Fruit fly (Drosophila melanogaster) whole organism, wandering third instar larva: ENCODE data around the gene CG7519.

Experiments used
- Abd-B ChIP-seq: fragments of >200 bp; optimal IDR thresholded peaks from 2 replicates; lab custom pipeline; 2017; ENCODE audit warnings: missing biosample characterization, missing genetic modification characterization
- CG32264 ChIP-seq: fragments of 200-800 bp; sonication (Bioruptor generic); optimal IDR thresholded peaks from 2 replicates; lab custom pipeline; 2016; ENCODE audit warnings: missing biosample characterization, missing genetic modification characterization
- CG9705 ChIP-seq: fragments of 200-800 bp; sonication (Bioruptor generic); optimal IDR thresholded peaks from 2 replicates; lab custom pipeline; 2018; ENCODE audit warnings: missing biosample characterization, mild to moderate bottlenecking, missing genetic modification characterization
- CrebA ChIP-seq: fragments of 200-800 bp; sonication (Bioruptor generic); optimal IDR thresholded peaks from 2 replicates; lab custom pipeline; 2016; ENCODE audit warnings: missing biosample characterization, mild to moderate bottlenecking, missing genetic modification characterization, borderline replicate concordance
- Dfd ChIP-seq: fragments of >200 bp; optimal IDR thresholded peaks from 2 replicates; lab custom pipeline; 2017; ENCODE audit warnings: missing biosample characterization, missing genetic modification characterization
- Dif ChIP-seq: fragments of 200-275, 200-300 bp; sonication (Bioruptor generic); optimal IDR thresholded peaks from 2 replicates; lab custom pipeline; 2018; ENCODE audit warnings: missing biosample characterization, missing genetic modification characterization; ENCODE audit not compliant: partially characterized antibody
- GATAd ChIP-seq: sonication (Bioruptor generic); optimal IDR thresholded peaks from 2 replicates; lab custom pipeline; 2016; ENCODE audit warnings: missing biosample characterization, missing genetic modification characterization
- HLH106 ChIP-seq: fragments of 200-800 bp; optimal IDR thresholded peaks from 3 replicates; lab custom pipeline; 2019; ENCODE audit warnings: missing biosample characterization, mild to moderate bottlenecking, missing genetic modification characterization, moderate library complexity
- Hnf4 ChIP-seq: fragments of 200-800 bp; sonication (Bioruptor generic); optimal IDR thresholded peaks from 2 replicates; lab custom pipeline; 2016; ENCODE audit warnings: missing biosample characterization, mild to moderate bottlenecking, missing genetic modification characterization
- Hr78 ChIP-seq: fragments of >200 bp; optimal IDR thresholded peaks from 2 replicates; lab custom pipeline; 2017; ENCODE audit warnings: missing biosample characterization, missing genetic modification characterization
- Hr83 ChIP-seq: fragments of 200-300 bp; sonication (Bioruptor generic); optimal IDR thresholded peaks from 2 replicates; lab custom pipeline; 2016; ENCODE audit warnings: missing biosample characterization, mild to moderate bottlenecking, missing genetic modification characterization, moderate library complexity; ENCODE audit not compliant: poor library complexity, severe bottlenecking
- Jra ChIP-seq: sonication (Bioruptor generic); optimal IDR thresholded peaks from 2 replicates; lab custom pipeline; 2016; ENCODE audit warnings: missing biosample characterization, missing genetic modification characterization
- Mio ChIP-seq: sonication (Bioruptor generic); optimal IDR thresholded peaks from 2 replicates; lab custom pipeline; 2016; ENCODE audit warnings: missing biosample characterization, missing genetic modification characterization
- Myc ChIP-seq: fragments of >200 bp; optimal IDR thresholded peaks from 2 replicates; lab custom pipeline; 2017
- N ChIP-seq: fragments of >200 bp; optimal IDR thresholded peaks from 2 replicates; lab custom pipeline; 2018; ENCODE audit warnings: missing biosample characterization, missing external identifiers, missing genetic modification characterization
- OdsH ChIP-seq: fragments of 200-800 bp; sonication (Bioruptor generic); optimal IDR thresholded peaks from 2 replicates; lab custom pipeline; 2016; ENCODE audit warnings: missing biosample characterization, mild to moderate bottlenecking, missing genetic modification characterization
- Rel ChIP-seq, 2 experiments: fragments of 200-800 bp; sonication (Bioruptor generic) in 1 of 2; optimal IDR thresholded peaks; 2 replicates in 1 of 2; 3 replicates in 1 of 2; lab custom pipeline; 2016 to 2019; ENCODE audit warnings: mild to moderate bottlenecking in 2 of 2, missing biosample characterization in 2 of 2, missing genetic modification characterization in 2 of 2, moderate library complexity in 1 of 2
- Sp1 ChIP-seq: fragments of 200-800 bp; sonication (Bioruptor generic); optimal IDR thresholded peaks from 3 replicates; lab custom pipeline; 2019; ENCODE audit warnings: missing biosample characterization, mild to moderate bottlenecking, missing genetic modification characterization, moderate library complexity
- Vsx2 ChIP-seq: fragments of 200-300, 225-300 bp; sonication (Bioruptor generic); optimal IDR thresholded peaks from 2 replicates; lab custom pipeline; 2018; ENCODE audit warnings: missing biosample characterization, missing genetic modification characterization; ENCODE audit not compliant: partially characterized antibody
- br ChIP-seq: fragments of 200-800 bp; sonication (Bioruptor generic); optimal IDR thresholded peaks from 2 replicates; lab custom pipeline; 2016; ENCODE audit warnings: missing biosample characterization, missing genetic modification characterization
- brk ChIP-seq: fragments of 200-800 bp; sonication (Bioruptor generic); optimal IDR thresholded peaks from 2 replicates; lab custom pipeline; 2016; ENCODE audit warnings: missing biosample characterization, mild to moderate bottlenecking, missing genetic modification characterization
- dl ChIP-seq, 2 experiments: fragments of 175-275, 200-275 bp in 1 of 2; fragments of 200-275 bp in 1 of 2; sonication (Bioruptor generic); optimal IDR thresholded peaks; lab custom pipeline; 2018; ENCODE audit warnings: mild to moderate bottlenecking in 2 of 2, missing biosample characterization in 2 of 2, missing genetic modification characterization in 2 of 2, moderate library complexity in 2 of 2; ENCODE audit not compliant: partially characterized antibody in 2 of 2, insufficient read depth in 1 of 2
- dmrt93B ChIP-seq: fragments of 200-800 bp; sonication (Bioruptor generic); optimal IDR thresholded peaks from 2 replicates; lab custom pipeline; 2018; ENCODE audit warnings: missing biosample characterization, mild to moderate bottlenecking, missing genetic modification characterization
- dsf ChIP-seq: sonication (Bioruptor generic); optimal IDR thresholded peaks from 2 replicates; lab custom pipeline; 2016; ENCODE audit warnings: missing biosample characterization, missing genetic modification characterization, borderline replicate concordance
- ey ChIP-seq: fragments of 200-800 bp; sonication (Bioruptor generic); optimal IDR thresholded peaks from 2 replicates; lab custom pipeline; 2016; ENCODE audit warnings: missing biosample characterization, missing genetic modification characterization
- foxo ChIP-seq, 2 experiments: fragments of 200-800 bp; sonication (Bioruptor generic); optimal IDR thresholded peaks; 2 replicates in 1 of 2; 3 replicates in 1 of 2; lab custom pipeline; 2016 to 2017; ENCODE audit warnings: missing biosample characterization in 2 of 2, missing genetic modification characterization in 2 of 2
- fru ChIP-seq: fragments of 200-800 bp; sonication (Bioruptor generic); optimal IDR thresholded peaks from 3 replicates; lab custom pipeline; 2016; ENCODE audit warnings: missing biosample characterization, mild to moderate bottlenecking, missing genetic modification characterization
- h ChIP-seq: fragments of 200-800 bp; sonication (Bioruptor generic); optimal IDR thresholded peaks from 3 replicates; lab custom pipeline; 2016; ENCODE audit warnings: missing biosample characterization, mild to moderate bottlenecking, missing genetic modification characterization
- jim ChIP-seq: fragments of 175-275, 200-325 bp; sonication (Bioruptor generic); optimal IDR thresholded peaks from 2 replicates; lab custom pipeline; 2016; ENCODE audit warnings: missing biosample characterization, mild to moderate bottlenecking, missing genetic modification characterization
- lola ChIP-seq: fragments of >200 bp; optimal IDR thresholded peaks from 2 replicates; lab custom pipeline; 2017; ENCODE audit warnings: missing biosample characterization, missing genetic modification characterization
- pan ChIP-seq: fragments of >200 bp; optimal IDR thresholded peaks from 2 replicates; lab custom pipeline; 2017
- psq ChIP-seq: fragments of 200-800 bp; sonication (Bioruptor generic); optimal IDR thresholded peaks from 3 replicates; lab custom pipeline; 2017; ENCODE audit warnings: missing biosample characterization, mild to moderate bottlenecking, missing genetic modification characterization, moderate library complexity
- rgr ChIP-seq: fragments of 200-800 bp; sonication (Bioruptor generic); optimal IDR thresholded peaks from 3 replicates; lab custom pipeline; 2016; ENCODE audit warnings: missing biosample characterization, mild to moderate bottlenecking, missing genetic modification characterization
- sage ChIP-seq: fragments of 200-800 bp; sonication (Bioruptor generic); optimal IDR thresholded peaks from 2 replicates; lab custom pipeline; 2016; ENCODE audit warnings: missing biosample characterization, mild to moderate bottlenecking, missing genetic modification characterization
- sv ChIP-seq: fragments of 200-800 bp; sonication (Bioruptor generic); optimal IDR thresholded peaks from 3 replicates; lab custom pipeline; 2016; ENCODE audit warnings: missing biosample characterization, missing genetic modification characterization
- tai ChIP-seq: sonication (Bioruptor generic); optimal IDR thresholded peaks from 2 replicates; lab custom pipeline; 2016; ENCODE audit warnings: missing biosample characterization, missing genetic modification characterization
- usp ChIP-seq: fragments of >200 bp; optimal IDR thresholded peaks from 2 replicates; lab custom pipeline; 2017; ENCODE audit warnings: missing biosample characterization, missing genetic modification characterization
- woc ChIP-seq: sonication (Bioruptor generic); optimal IDR thresholded peaks from 2 replicates; lab custom pipeline; 2016; ENCODE audit warnings: missing biosample characterization, mild to moderate bottlenecking, missing genetic modification characterization

CG7519 gene

DNA sequence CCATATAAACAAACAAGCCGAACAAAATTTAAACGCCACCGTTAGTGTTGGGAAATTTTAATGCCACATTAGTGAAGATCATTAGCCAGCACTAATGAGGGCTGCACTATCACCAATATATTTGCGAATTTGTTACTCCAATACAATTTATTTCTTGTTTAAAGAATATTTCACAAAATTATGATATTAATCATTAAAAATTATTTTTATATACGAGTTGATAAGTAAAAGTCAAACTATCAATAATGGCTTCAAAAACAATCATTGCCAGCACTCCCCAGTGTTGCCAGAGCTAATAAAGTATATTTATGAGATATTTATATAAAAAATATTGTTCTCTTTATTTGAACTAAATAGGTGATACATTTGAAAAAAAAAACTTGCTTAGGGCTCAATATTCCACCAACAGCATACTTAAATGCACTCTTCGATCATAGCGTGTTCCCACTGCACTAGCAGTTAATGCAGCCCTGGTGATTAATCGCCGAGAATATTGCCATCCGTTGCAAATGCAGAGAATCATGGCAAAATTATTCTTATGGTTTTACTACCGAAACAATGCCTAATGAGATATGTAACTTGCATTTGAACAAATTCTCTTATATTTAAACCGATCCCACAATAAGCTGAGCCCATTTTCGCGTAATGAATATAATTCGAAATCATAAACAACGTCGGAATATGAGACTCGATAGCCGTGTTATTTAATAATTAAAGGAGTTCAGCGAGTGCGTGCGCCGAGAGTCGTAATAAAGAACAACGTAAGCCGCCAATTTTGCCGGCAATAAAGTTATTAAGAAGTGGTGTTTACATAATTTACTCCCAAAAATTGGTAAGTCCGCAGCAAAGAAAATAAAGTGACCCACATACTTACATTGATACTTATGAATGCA, 23.2 kb downstream of the CG7519 start, which contains the start of the genes SAK and Cdk12:
TSS of gene SAK (minus strand) at position 65 of the 893 bp plus-strand sequence.
TSS of gene Cdk12 (plus strand) at position 484 of the 893 bp plus-strand sequence.
- TF ChIP-seq br (GFP tag; lab: Kevin White, UChicago): peak; percentile 56
- TF ChIP-seq Myc (lab: Kevin White, UChicago): peak; percentile 18
- TF ChIP-seq h (GFP tag; lab: Kevin White, UChicago): peak; percentile 70
- TF ChIP-seq dsf (GFP tag; lab: Kevin White, UChicago): peak; percentile 34
- peak; percentile 50 for TF ChIP-seq GATAd (GFP tag; lab: Kevin White, UChicago)
- TF ChIP-seq tai (GFP tag; lab: Kevin White, UChicago): no peak
- peak in 1 of 2 experiments; percentile 89 for TF ChIP-seq foxo (GFP tag; optimal IDR thresholded peaks at IDR 0.05; lab: Kevin White, UChicago)
- TF ChIP-seq OdsH (GFP tag; lab: Kevin White, UChicago): peak; percentile 77
- TF ChIP-seq Hr83 (GFP tag; lab: Kevin White, UChicago): peak; percentile 82
- TF ChIP-seq psq: peak; percentile 80
- TF ChIP-seq Rel (GFP tag; optimal IDR thresholded peaks at IDR 0.05; lab: Kevin White, UChicago): peak; percentile 42
- TF ChIP-seq Rel (tag; optimal IDR thresholded peaks at IDR 0.05; lab: Kevin White, UChicago): peak; percentile 48
- TF ChIP-seq Jra (GFP tag; lab: Kevin White, UChicago): peak; percentile 62
- TF ChIP-seq dl (GFP tag; optimal IDR thresholded peaks at IDR 0.05; lab: Kevin White, UChicago; ENCODE audit: insufficient read depth in 1 of 2, partially characterized antibody in 2 of 2): no peak
- no peak for TF ChIP-seq Vsx2
- TF ChIP-seq woc: peak; percentile 55
- no peak for TF ChIP-seq jim (GFP tag; lab: Kevin White, UChicago)
- TF ChIP-seq Hr78 (GFP tag; lab: Kevin White, UChicago): peak; percentile 64
- TF ChIP-seq Hnf4: peak; percentile 71
- no peak for TF ChIP-seq Abd-B
- TF ChIP-seq N: peak; percentile 69
- TF ChIP-seq lola (GFP tag; lab: Kevin White, UChicago): no peak
- peak; percentile 90 for TF ChIP-seq HLH106 (tag; lab: Kevin White, UChicago)
- TF ChIP-seq CG32264 (GFP tag; lab: Kevin White, UChicago): no peak
- peak; percentile 57 for TF ChIP-seq brk (GFP tag; lab: Kevin White, UChicago)
- no peak for TF ChIP-seq Dif
- TF ChIP-seq sv: peak; percentile 79
- peak; percentile 87 for TF ChIP-seq Sp1 (GFP tag; lab: Kevin White, UChicago)
- TF ChIP-seq Mio (GFP tag; lab: Kevin White, UChicago): no peak
- TF ChIP-seq usp (GFP tag; lab: Kevin White, UChicago): no peak
- peak; percentile 79 for TF ChIP-seq fru (GFP tag; lab: Kevin White, UChicago)
- no peak for TF ChIP-seq pan (lab: Kevin White, UChicago)
- TF ChIP-seq Dfd (GFP tag; lab: Kevin White, UChicago): no peak
- TF ChIP-seq CrebA (GFP tag; lab: Kevin White, UChicago): no peak
- TF ChIP-seq sage: peak; percentile 55
- TF ChIP-seq dmrt93B (GFP tag; lab: Kevin White, UChicago): peak; percentile 80
- peak; percentile 85 for TF ChIP-seq rgr (GFP tag; lab: Kevin White, UChicago)
- peak; percentile 58 for TF ChIP-seq ey (GFP tag; lab: Kevin White, UChicago)
- TF ChIP-seq CG9705 (GFP tag; lab: Kevin White, UChicago): peak; percentile 71

DNA sequence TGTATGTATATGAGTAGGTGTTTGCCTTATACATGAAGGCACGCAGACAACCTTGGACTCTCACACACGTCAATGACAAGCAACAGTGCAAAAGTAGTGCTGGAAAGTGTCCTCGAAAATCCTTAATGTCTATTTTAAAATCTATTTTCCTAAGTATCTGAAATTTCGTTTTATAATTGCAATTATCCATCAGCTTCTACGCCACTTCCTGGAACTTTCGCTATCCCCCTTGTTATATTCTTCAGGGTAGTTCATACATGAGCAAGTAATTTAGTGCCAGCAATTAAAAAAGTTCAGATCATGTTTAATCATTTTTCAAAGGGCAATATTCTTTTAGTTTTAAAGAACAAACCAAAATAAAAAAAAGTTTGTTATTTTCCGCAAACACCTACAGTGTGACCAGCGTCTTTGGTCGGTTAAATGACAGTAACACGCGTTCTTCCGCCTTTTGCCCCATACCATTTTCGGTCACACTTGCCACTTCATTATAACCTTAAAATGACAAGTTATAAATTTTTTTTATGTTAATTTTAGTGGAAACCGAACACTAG, 23.9 kb downstream of the CG7519 start:
- TF ChIP-seq pan (lab: Kevin White, UChicago) (no peak), usp (GFP tag; lab: Kevin White, UChicago) (no peak), Myc (lab: Kevin White, UChicago) (no peak), GATAd (GFP tag; lab: Kevin White, UChicago) (no peak), Hnf4 (peak; percentile 59), dsf (GFP tag; lab: Kevin White, UChicago) (no peak), Mio (GFP tag; lab: Kevin White, UChicago) (no peak), lola (GFP tag; lab: Kevin White, UChicago) (no peak), jim (GFP tag; lab: Kevin White, UChicago) (no peak), CG32264 (GFP tag; lab: Kevin White, UChicago) (no peak), Sp1 (GFP tag; lab: Kevin White, UChicago) (peak; percentile 48), OdsH (GFP tag; lab: Kevin White, UChicago) (peak; percentile 51), CG9705 (GFP tag; lab: Kevin White, UChicago) (no peak), rgr (GFP tag; lab: Kevin White, UChicago) (peak; percentile 45), h (GFP tag; lab: Kevin White, UChicago) (peak; percentile 63), woc (peak; percentile 53), dmrt93B (GFP tag; lab: Kevin White, UChicago) (no peak), CrebA (GFP tag; lab: Kevin White, UChicago) (no peak), Vsx2 (no peak), fru (GFP tag; lab: Kevin White, UChicago) (peak; percentile 71), Rel (GFP tag; optimal IDR thresholded peaks at IDR 0.05; lab: Kevin White, UChicago) (no peak), Rel (tag; optimal IDR thresholded peaks at IDR 0.05; lab: Kevin White, UChicago) (no peak), brk (GFP tag; lab: Kevin White, UChicago) (peak; percentile 28), Dfd (GFP tag; lab: Kevin White, UChicago) (no peak), Hr83 (GFP tag; lab: Kevin White, UChicago) (no peak), foxo (GFP tag; optimal IDR thresholded peaks at IDR 0.05; lab: Kevin White, UChicago) (peak in 1 of 2 experiments; percentile 61), Dif (no peak), br (GFP tag; lab: Kevin White, UChicago) (peak; percentile 52), Abd-B (no peak), psq (peak; percentile 24), ey (GFP tag; lab: Kevin White, UChicago) (peak; percentile 56), tai (GFP tag; lab: Kevin White, UChicago) (no peak), Hr78 (GFP tag; lab: Kevin White, UChicago) (peak; percentile 11), HLH106 (tag; lab: Kevin White, UChicago) (peak; percentile 28), sage (no peak), sv (peak; percentile 7)
